Fruit fly (Drosophila melanogaster): ENCODE data around the gene ncd.

Gene ncd

DNA sequence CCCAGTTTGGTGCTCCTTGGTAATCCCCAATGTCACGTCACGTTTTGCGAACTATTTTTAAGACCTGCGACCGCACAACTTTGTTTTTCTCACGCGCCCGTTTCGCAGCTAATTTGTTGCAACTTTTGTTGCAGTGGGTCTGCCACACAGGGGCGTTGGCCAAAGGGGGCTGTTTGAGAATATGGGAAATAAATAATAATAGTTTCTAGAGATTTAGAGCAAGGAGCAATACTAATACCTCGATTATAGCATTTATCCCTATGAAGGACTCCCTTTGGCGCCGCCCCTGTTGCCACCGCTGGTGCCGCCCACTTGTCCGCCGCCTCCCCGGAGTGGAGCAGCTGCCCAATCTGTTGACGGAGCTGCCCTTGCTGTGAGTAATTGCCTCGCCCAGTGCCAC, 51.7 kb downstream of the ncd start (continued):
- TF ChIP-seq ase (GFP tag; IDR thresholded peaks at IDR 0.05) (peak; percentile 61; the same call in 2 of the 3 replicates), CG7357 (GFP tag; IDR thresholded peaks at IDR 0.05) (0 out of 3 replicates have a peak, but pooled peaks have one; percentile 26), CG10543 (GFP tag; optimal IDR thresholded peaks at IDR 0.05) (no peak), zfh1 (GFP tag; IDR thresholded peaks at IDR 0.05) (peak; percentile 59; the same call in 2 of the 3 replicates), Gug (GFP tag; IDR thresholded peaks at IDR 0.05) (peak; percentile 29; the same call in 1 of the 4 replicates), Ets65A (GFP tag) (peak; percentile 32), ara (GFP tag; IDR thresholded peaks at IDR 0.05) (peak; percentile 34; the same call in 1 of the 2 replicates), CG13424 (tag; optimal IDR thresholded peaks at IDR 0.05) (peak; percentile 30), sens (GFP tag) (peak; percentile 73), btn (GFP tag; optimal IDR thresholded peaks at IDR 0.05) (no peak), stc (GFP tag; IDR thresholded peaks at IDR 0.05) (0 out of 2 replicates have a peak, but pooled peaks have one; percentile 27), Stat92E (GFP tag; optimal IDR thresholded peaks at IDR 0.05) (no peak), CG3726 (GFP tag; IDR thresholded peaks at IDR 0.05) (no peak), row (GFP tag; IDR thresholded peaks at IDR 0.05) (peak; percentile 45), Rx (GFP tag; IDR thresholded peaks at IDR 0.05) (peak; percentile 56; the same call in 1 of the 2 replicates), az2 (GFP tag; optimal IDR thresholded peaks at IDR 0.05) (peak; percentile 10), CG30403 (GFP tag; optimal IDR thresholded peaks at IDR 0.05) (peak; percentile 12), CG17328 (GFP tag; IDR thresholded peaks at IDR 0.05) (0 out of 2 replicates have a peak, but pooled peaks have one; percentile 18), Ptx1 (GFP tag; IDR thresholded peaks at IDR 0.05) (peak; percentile 23; the same call in 1 of the 2 replicates), Atf6 (GFP tag; IDR thresholded peaks at IDR 0.05) (no peak), ci (GFP tag; IDR thresholded peaks at IDR 0.05) (peak; percentile 68), eyg (GFP tag; optimal IDR thresholded peaks at IDR 0.05) (no peak), dpn (GFP tag; optimal IDR thresholded peaks at IDR 0.05) (peak in 1 of 2 experiments; percentile 21), corto (GFP tag; optimal IDR thresholded peaks at IDR 0.05) (no peak), ewg (GFP tag; optimal IDR thresholded peaks at IDR 0.05) (peak; percentile 17), CG17359 (tag; optimal IDR thresholded peaks at IDR 0.05) (peak; percentile 37), CG8290 (GFP tag; optimal IDR thresholded peaks at IDR 0.05) (no peak), CG8290 (tag; optimal IDR thresholded peaks at IDR 0.05) (no peak), prd (optimal IDR thresholded peaks at IDR 0.05) (no peak), prd (GFP tag; IDR thresholded peaks at IDR 0.05) (peak; percentile 46; the same call in 1 of the 3 replicates), CG10979 (tag; optimal IDR thresholded peaks at IDR 0.05) (peak; percentile 20), CG6272 (GFP tag; IDR thresholded peaks at IDR 0.05) (peak; percentile 43; the same call in 1 of the 2 replicates), CG12659 (GFP tag; optimal IDR thresholded peaks at IDR 0.05) (peak; percentile 1), otp (GFP tag; IDR thresholded peaks at IDR 0.05) (peak; percentile 50; the same call in 1 of the 3 replicates), Drgx (GFP tag; IDR thresholded peaks at IDR 0.05) (peak; percentile 87), ap (GFP tag; IDR thresholded peaks at IDR 0.05) (0 out of 2 replicates have a peak, but pooled peaks have one; percentile 11), Antp (GFP tag; optimal IDR thresholded peaks at IDR 0.05) (no peak), CG10565 (GFP tag; optimal IDR thresholded peaks at IDR 0.05) (no peak), CG5953 (GFP tag; IDR thresholded peaks at IDR 0.05) (0 out of 2 replicates have a peak, but pooled peaks have one; percentile 9), CG10209 (GFP tag; optimal IDR thresholded peaks at IDR 0.05) (peak; percentile 7), CG4404 (GFP tag; IDR thresholded peaks at IDR 0.05) (no peak), CG11560 (tag; IDR thresholded peaks at IDR 0.05) (0 out of 3 replicates have a peak, but pooled peaks have one; percentile 35), CG12236 (GFP tag; optimal IDR thresholded peaks at IDR 0.05) (no peak), CG9817 (tag; optimal IDR thresholded peaks at IDR 0.05) (peak; percentile 32), Awh (GFP tag; IDR thresholded peaks at IDR 0.05) (peak; percentile 45; the same call in 1 of the 2 replicates), CG8924 (tag; optimal IDR thresholded peaks at IDR 0.05) (no peak), Pdp1 (GFP tag; optimal IDR thresholded peaks at IDR 0.05) (no peak), GATAe (GFP tag; conservative IDR thresholded peaks at IDR 0.05) (no peak), CG1603 (tag; optimal IDR thresholded peaks at IDR 0.05) (no peak), luna (GFP tag; optimal IDR thresholded peaks at IDR 0.05) (no peak), dysf (GFP tag; IDR thresholded peaks at IDR 0.05) (0 out of 3 replicates have a peak, but pooled peaks have one; percentile 42), dimm (GFP tag; IDR thresholded peaks at IDR 0.05) (no peak)

All from whole organism, embryonic.